Worm (Caenorhabditis elegans) whole organism, L1 larva: Measurements from ENCODE around the gene F23H12.3.

ENCODE experiments used
- C04F5.9 ChIP-seq: sonication (generic microtip); optimal IDR thresholded peaks from 2 replicates; lab custom pipeline; 2016; ENCODE audit warnings: missing genetic modification characterization, missing compliant biosample characterization
- C16A3.4 ChIP-seq: fragments of 150-350 bp; optimal IDR thresholded peaks from 2 replicates; lab custom pipeline; 2014; ENCODE audit warnings: missing biosample characterization, missing genetic modification characterization
- C34B4.2 ChIP-seq: sonication (generic microtip); optimal IDR thresholded peaks from 2 replicates; lab custom pipeline; 2017; ENCODE audit warnings: mild to moderate bottlenecking, missing genetic modification characterization, missing compliant biosample characterization
- Y116A8C.19 ChIP-seq: sonication (generic microtip); optimal IDR thresholded peaks from 2 replicates; lab custom pipeline; 2016; ENCODE audit warnings: missing compliant biosample characterization, missing genetic modification characterization, borderline replicate concordance
- aha-1 ChIP-seq: fragments of 150-350 bp; optimal IDR thresholded peaks from 2 replicates; lab custom pipeline; 2014; ENCODE audit warnings: missing biosample characterization, missing genetic modification characterization
- blmp-1 ChIP-seq: fragments of 150-350 bp; optimal IDR thresholded peaks from 2 replicates; lab custom pipeline; 2014; ENCODE audit warnings: missing biosample characterization, missing genetic modification characterization
- ceh-88 ChIP-seq: fragments of 200-800 bp; sonication (Bioruptor generic); IDR thresholded peaks from 2 replicates; pipeline ENCODE4 v1.3.6; 2022; ENCODE audit warnings: missing genetic modification characterization, missing compliant biosample characterization
- ces-1 ChIP-seq: fragments of 150-350 bp; optimal IDR thresholded peaks from 2 replicates; lab custom pipeline; 2014; ENCODE audit warnings: missing biosample characterization, missing genetic modification reagents, missing genetic modification characterization
- efl-1 ChIP-seq, 4 experiments: fragments of 150-350 bp; optimal IDR thresholded peaks in 3 of 4; peaks in 1 of 4; 1 replicate in 1 of 4; 2 replicates in 3 of 4; lab custom pipeline; 2014; ENCODE audit warnings: missing biosample characterization in 2 of 4, missing genetic modification characterization in 2 of 4, missing genetic modification reagents in 2 of 4
- efl-3 ChIP-seq: fragments of 200-800 bp; sonication (Bioruptor generic); optimal IDR thresholded peaks from 2 replicates; lab custom pipeline; 2018; ENCODE audit warnings: mild to moderate bottlenecking, missing genetic modification characterization, missing compliant biosample characterization
- egl-13 ChIP-seq: sonication (generic microtip); optimal IDR thresholded peaks from 2 replicates; lab custom pipeline; 2016; ENCODE audit warnings: missing genotype, missing genetic modification reagents, missing genetic modification characterization, missing compliant biosample characterization
- egl-27 ChIP-seq, 2 experiments: fragments of 150-350 bp in 1 of 2; sonication (generic microtip); optimal IDR thresholded peaks; 3 replicates each; lab custom pipeline; 2017 to 2018; ENCODE audit warnings: missing biosample characterization in 2 of 2, missing genetic modification characterization in 2 of 2, missing genetic modification reagents in 2 of 2
- elt-2 ChIP-seq: sonication (generic microtip); optimal IDR thresholded peaks from 2 replicates; lab custom pipeline; 2016; ENCODE audit warnings: missing genetic modification characterization, mild to moderate bottlenecking, inconsistent platforms, missing compliant biosample characterization, missing genetic modification reagents
- elt-3 ChIP-seq, 6 experiments: fragments of 150-350 bp in 1 of 6; sonication (generic microtip); optimal IDR thresholded peaks; 2 replicates each; lab custom pipeline; 2017 to 2018; ENCODE audit warnings: missing biosample characterization in 6 of 6, missing genetic modification characterization in 6 of 6, inconsistent platforms in 1 of 6
- fkh-10 ChIP-seq: sonication (generic microtip); optimal IDR thresholded peaks from 2 replicates; lab custom pipeline; 2017; ENCODE audit warnings: missing biosample characterization, missing genetic modification reagents, missing genetic modification characterization
- fkh-4 ChIP-seq: sonication (generic microtip); optimal IDR thresholded peaks from 2 replicates; lab custom pipeline; 2016; ENCODE audit warnings: missing compliant biosample characterization, missing genetic modification characterization, borderline replicate concordance
- fos-1 ChIP-seq: fragments of 150-350 bp; optimal IDR thresholded peaks from 2 replicates; lab custom pipeline; 2014; ENCODE audit warnings: missing biosample characterization, missing genetic modification characterization
- hlh-17 ChIP-seq: fragments of 200-800 bp; sonication (Bioruptor generic); optimal IDR thresholded peaks from 2 replicates; lab custom pipeline; 2018; ENCODE audit warnings: missing genetic modification characterization, mild to moderate bottlenecking, missing compliant biosample characterization, moderate library complexity, borderline replicate concordance
- hpl-2 ChIP-seq: fragments of 150-350 bp; optimal IDR thresholded peaks from 2 replicates; lab custom pipeline; 2014; ENCODE audit warnings: missing biosample characterization, missing genetic modification reagents, missing genetic modification characterization
- lin-13 ChIP-seq: fragments of 150-350 bp; optimal IDR thresholded peaks from 2 replicates; lab custom pipeline; 2014; ENCODE audit warnings: missing biosample characterization, missing genetic modification reagents, missing genetic modification characterization
- lin-14 ChIP-seq: fragments of 200-800 bp; sonication (Bioruptor generic); optimal IDR thresholded peaks from 2 replicates; lab custom pipeline; 2018; ENCODE audit warnings: mild to moderate bottlenecking, missing genetic modification characterization, moderate library complexity, missing compliant biosample characterization
- lin-35 ChIP-seq, 2 experiments: fragments of 150-350 bp; optimal IDR thresholded peaks; 2 replicates each; lab custom pipeline; 2014; ENCODE audit warnings: missing biosample characterization in 2 of 2, missing genetic modification characterization in 2 of 2, missing genetic modification reagents in 2 of 2
- lir-3 ChIP-seq: sonication (generic microtip); optimal IDR thresholded peaks from 2 replicates; lab custom pipeline; 2016; ENCODE audit warnings: mild to moderate bottlenecking, missing genetic modification characterization, moderate library complexity, missing compliant biosample characterization; ENCODE audit not compliant: poor library complexity
- mdl-1 ChIP-seq, 2 experiments: fragments of 150-350 bp; optimal IDR thresholded peaks; 2 replicates each; lab custom pipeline; 2014 to 2017; ENCODE audit warnings: missing biosample characterization in 2 of 2, missing genetic modification characterization in 2 of 2, inconsistent platforms in 1 of 2
- mep-1 ChIP-seq: fragments of 150-350 bp; optimal IDR thresholded peaks from 2 replicates; lab custom pipeline; 2014; ENCODE audit warnings: missing biosample characterization, missing genetic modification characterization
- nhr-237 ChIP-seq: fragments of 150-350 bp; optimal IDR thresholded peaks from 2 replicates; lab custom pipeline; 2014; ENCODE audit warnings: missing biosample characterization, missing genetic modification characterization
- nhr-71 ChIP-seq: sonication (generic microtip); optimal IDR thresholded peaks from 2 replicates; lab custom pipeline; 2016; ENCODE audit warnings: mild to moderate bottlenecking, missing genetic modification characterization, moderate library complexity, missing compliant biosample characterization
- nhr-77 ChIP-seq: fragments of 150-350 bp; optimal IDR thresholded peaks from 2 replicates; lab custom pipeline; 2014; ENCODE audit warnings: missing biosample characterization, missing genetic modification characterization
- nhr-85 ChIP-seq: sonication (generic microtip); peaks from one replicate; lab custom pipeline; 2016; ENCODE audit warnings: missing genetic modification characterization, inconsistent platforms, missing compliant biosample characterization
- nhr-90 ChIP-seq: sonication (generic microtip); optimal IDR thresholded peaks from 2 replicates; lab custom pipeline; 2016; ENCODE audit warnings: mild to moderate bottlenecking, missing genetic modification characterization, missing compliant biosample characterization; ENCODE audit not compliant: poor library complexity
- pqm-1 ChIP-seq: sonication (generic microtip); optimal IDR thresholded peaks from 3 replicates; lab custom pipeline; 2017; ENCODE audit warnings: missing biosample characterization, missing genetic modification characterization
- snpc-4 ChIP-seq: fragments of 150-350 bp; optimal IDR thresholded peaks from 2 replicates; lab custom pipeline; 2014; ENCODE audit warnings: missing biosample characterization, missing genetic modification characterization
- snu-23 ChIP-seq: sonication (generic microtip); optimal IDR thresholded peaks from 2 replicates; lab custom pipeline; 2016; ENCODE audit warnings: missing genetic modification characterization, missing compliant biosample characterization
- sox-4 ChIP-seq: sonication (generic microtip); optimal IDR thresholded peaks from 2 replicates; lab custom pipeline; 2016; ENCODE audit warnings: missing genetic modification characterization, missing compliant biosample characterization
- swsn-7 ChIP-seq: sonication (generic microtip); optimal IDR thresholded peaks from 2 replicates; lab custom pipeline; 2016; ENCODE audit warnings: missing genetic modification characterization, missing compliant biosample characterization
- tlp-1 ChIP-seq: fragments of 150-350 bp; optimal IDR thresholded peaks from 2 replicates; lab custom pipeline; 2014; ENCODE audit warnings: missing biosample characterization, missing genetic modification characterization
- unc-130 ChIP-seq: fragments of 150-350 bp; optimal IDR thresholded peaks from 2 replicates; lab custom pipeline; 2017; ENCODE audit warnings: missing biosample characterization, missing genetic modification characterization, inconsistent platforms
- unc-30 ChIP-seq: sonication (generic microtip); optimal IDR thresholded peaks from 2 replicates; lab custom pipeline; 2017; ENCODE audit warnings: missing biosample characterization, missing genetic modification characterization
- unc-86 ChIP-seq: sonication (generic microtip); optimal IDR thresholded peaks from 2 replicates; lab custom pipeline; 2016; ENCODE audit warnings: missing genetic modification characterization, missing compliant biosample characterization
- vab-15 ChIP-seq: sonication (generic microtip); optimal IDR thresholded peaks from 2 replicates; lab custom pipeline; 2017; ENCODE audit warnings: missing genotype, mild to moderate bottlenecking, missing genetic modification characterization, missing compliant biosample characterization
- xbp-1 ChIP-seq: sonication (generic microtip); optimal IDR thresholded peaks from 2 replicates; lab custom pipeline; 2016; ENCODE audit warnings: missing genetic modification characterization, missing compliant biosample characterization
- zag-1 ChIP-seq: fragments of 150-350 bp; optimal IDR thresholded peaks from 2 replicates; lab custom pipeline; 2014; ENCODE audit warnings: missing biosample characterization, missing genetic modification characterization
- ztf-11 ChIP-seq, 2 experiments: sonication (generic microtip); optimal IDR thresholded peaks; 2 replicates each; lab custom pipeline; 2016 to 2017; ENCODE audit warnings: missing genetic modification characterization in 2 of 2, missing biosample characterization in 1 of 2, missing compliant biosample characterization in 1 of 2

Gene F23H12.3

ce11 chrV:12300780-12301460 lies 44.0 kb upstream of the F23H12.3 start (continued):
- TF ChIP-seq Y116A8C.19 (no peak), sox-4 (tag; lab: Kevin White, UChicago) (no peak), mdl-1 (tag; optimal IDR thresholded peaks at IDR 0.05; lab: Kevin White, UChicago) (peak in 1 of 2 experiments; percentile 36), pqm-1 (tag; lab: Kevin White, UChicago) (no peak), lin-13 (GFP tag; lab: Kevin White, UChicago) (no peak), ztf-11 (tag; optimal IDR thresholded peaks at IDR 0.05; lab: Kevin White, UChicago) (no peak), C04F5.9 (tag; lab: Kevin White, UChicago) (no peak), nhr-237 (tag; lab: Kevin White, UChicago) (no peak), xbp-1 (no peak), aha-1 (no peak), unc-130 (tag; lab: Kevin White, UChicago) (peak; percentile 62), egl-13 (tag; lab: Kevin White, UChicago) (no peak), C34B4.2 (tag; lab: Kevin White, UChicago) (no peak), efl-3 (GFP tag; lab: Kevin White, UChicago) (no peak), ceh-88 (no peak), zag-1 (tag; lab: Kevin White, UChicago) (no peak), mep-1 (tag; lab: Kevin White, UChicago) (peak; percentile 43), unc-30 (tag; lab: Kevin White, UChicago) (no peak), lin-14 (GFP tag; lab: Kevin White, UChicago) (peak; percentile 67), fos-1 (no peak), snpc-4 (no peak), ces-1 (GFP tag; lab: Kevin White, UChicago) (no peak), tlp-1 (tag; lab: Kevin White, UChicago) (no peak), snu-23 (GFP tag; lab: Kevin White, UChicago) (peak; percentile 60), vab-15 (tag; lab: Kevin White, UChicago) (peak; percentile 92), fkh-4 (no peak), fkh-10 (GFP tag; lab: Kevin White, UChicago) (no peak), unc-86 (tag; lab: Kevin White, UChicago) (no peak), lir-3 (tag; lab: Kevin White, UChicago) (peak; percentile 34), nhr-85 (peak; percentile 95), C16A3.4 (tag; lab: Kevin White, UChicago) (no peak), swsn-7 (tag; lab: Kevin White, UChicago) (no peak), hpl-2 (GFP tag; lab: Kevin White, UChicago) (no peak)
- TF ChIP-seq, all 84 proteins: peak for 22

- TF ChIP-seq efl-1 (optimal IDR thresholded peaks at IDR 0.05; lab: Kevin White, UChicago): no peak
- peak in 1 of 2 experiments; percentile 90 for TF ChIP-seq efl-1 (GFP tag; optimal IDR thresholded peaks at IDR 0.05 in 1 of 2; lab: Kevin White, UChicago)
- TF ChIP-seq hlh-17 (GFP tag; lab: Kevin White, UChicago): no peak
- TF ChIP-seq elt-3 (tag; optimal IDR thresholded peaks at IDR 0.05; lab: Kevin White, UChicago): peak in 1 of 6 experiments; percentile 10
- no peak for TF ChIP-seq nhr-77
- TF ChIP-seq egl-27 (tag; optimal IDR thresholded peaks at IDR 0.05; lab: Kevin White, UChicago): no peak
- peak; percentile 43 for TF ChIP-seq nhr-71 (tag; lab: Kevin White, UChicago)
- TF ChIP-seq elt-2 (tag; lab: Kevin White, UChicago): peak; percentile 72
- peak; percentile 25 for TF ChIP-seq lin-14 (GFP tag; lab: Kevin White, UChicago)
- TF ChIP-seq blmp-1 (tag; lab: Kevin White, UChicago): no peak
- TF ChIP-seq lin-35 (GFP tag; optimal IDR thresholded peaks at IDR 0.05; lab: Kevin White, UChicago): peak in 1 of 2 experiments; percentile 25
- peak; percentile 40 for TF ChIP-seq nhr-90 (tag; lab: Kevin White, UChicago)
- TF ChIP-seq fkh-10 (GFP tag; lab: Kevin White, UChicago): no peak
Measured at ce11 chrV:12301985-12302591, 42.9 kb upstream of the F23H12.3 start, which contains the start of the genes frm-7 and F55C5.17. frm-7 (plus strand) TSS chrV:12302484. F55C5.17 (plus strand) TSS chrV:12302541.
